Worm (Caenorhabditis elegans) whole organism, mixed stage, embryonic: ENCODE data around the gene ttr-9.

ENCODE experiments used
- blmp-1 ChIP-seq: fragments of 150-350 bp; optimal IDR thresholded peaks from 2 replicates; lab custom pipeline; 2014; ENCODE audit warnings: missing biosample characterization, missing genetic modification characterization
- flh-1 ChIP-seq: fragments of 200-800 bp; sonication (Bioruptor generic); optimal IDR thresholded peaks from 2 replicates; lab custom pipeline; 2018; ENCODE audit warnings: mild to moderate bottlenecking, missing genetic modification characterization, moderate library complexity, missing compliant biosample characterization
- lin-13 ChIP-seq: fragments of 150-350 bp; optimal IDR thresholded peaks from 2 replicates; lab custom pipeline; 2014; ENCODE audit warnings: missing biosample characterization, missing genetic modification characterization
- lsy-2 ChIP-seq: fragments of 150-350 bp; optimal IDR thresholded peaks from 2 replicates; lab custom pipeline; 2014; ENCODE audit warnings: missing biosample characterization, missing genetic modification characterization
- mep-1 ChIP-seq: fragments of 150-350 bp; optimal IDR thresholded peaks from 2 replicates; lab custom pipeline; 2017; ENCODE audit warnings: missing biosample characterization, missing genetic modification reagents, missing genetic modification characterization, inconsistent platforms
- nhr-28 ChIP-seq: fragments of 150-350 bp; optimal IDR thresholded peaks from 2 replicates; lab custom pipeline; 2014; ENCODE audit warnings: missing biosample characterization, missing genetic modification characterization
- nhr-76 ChIP-seq: sonication (generic microtip); optimal IDR thresholded peaks from 2 replicates; lab custom pipeline; 2017; ENCODE audit warnings: missing biosample characterization, missing genetic modification characterization
- unc-39 ChIP-seq: fragments of 150-350 bp; optimal IDR thresholded peaks from 2 replicates; lab custom pipeline; 2014; ENCODE audit warnings: missing biosample characterization, missing genetic modification characterization
- ztf-11 ChIP-seq: fragments of 150-350 bp; optimal IDR thresholded peaks from 2 replicates; lab custom pipeline; 2014; ENCODE audit warnings: missing biosample characterization, missing genetic modification characterization

DNA sequence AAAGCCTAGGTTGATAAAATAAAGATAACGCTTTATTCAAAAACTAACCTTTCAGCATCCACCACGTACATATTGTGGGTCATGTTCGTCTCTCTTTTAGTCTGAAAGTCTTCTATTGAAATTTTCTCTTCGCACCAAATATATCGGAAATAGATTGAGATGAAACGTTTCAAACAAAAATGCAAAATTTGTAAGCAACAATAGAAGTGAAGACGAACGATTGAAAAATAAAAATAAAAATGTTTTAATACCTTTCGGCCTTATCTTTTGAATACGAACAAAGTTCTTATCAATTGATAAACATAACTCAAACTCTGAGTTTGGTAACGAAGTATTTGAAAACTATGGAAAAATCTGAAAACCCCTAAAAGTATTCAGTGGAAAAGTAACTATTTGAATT lies 26.9 kb upstream of the ttr-9 start, which contains the start of gene F56H11.2:
- TF ChIP-seq unc-39 (tag; lab: Kevin White, UChicago) (no peak), flh-1 (GFP tag; lab: Kevin White, UChicago) (no peak), blmp-1 (tag; lab: Kevin White, UChicago) (no peak), lsy-2 (tag; lab: Kevin White, UChicago) (no peak), mep-1 (no peak), lin-13 (tag; lab: Kevin White, UChicago) (no peak), nhr-76 (tag; lab: Kevin White, UChicago) (no peak), nhr-28 (tag; lab: Kevin White, UChicago) (no peak), ztf-11 (no peak)
